Worm (Caenorhabditis elegans) whole organism, young adult: Measurements from ENCODE around the gene F20C5.5.

Source experiments
- attf-3 ChIP-seq: fragments of 200-800 bp; sonication (Bioruptor generic); conservative IDR thresholded peaks from 2 replicates; pipeline ENCODE4 v1.3.6; 2022; ENCODE audit warnings: missing genetic modification reagents, missing genetic modification characterization, missing compliant biosample characterization
- dpl-1 ChIP-seq: fragments of 150-350 bp; optimal IDR thresholded peaks from 2 replicates; lab custom pipeline; 2014; ENCODE audit warnings: missing biosample characterization, missing genetic modification reagents, missing genetic modification characterization
- hlh-12 ChIP-seq: sonication (generic microtip); optimal IDR thresholded peaks from 2 replicates; lab custom pipeline; 2016; ENCODE audit warnings: missing genetic modification characterization, missing compliant biosample characterization
- rpc-1 ChIP-seq, 2 experiments: fragments of 150-350 bp in 1 of 2; sonication (generic microtip) in 1 of 2; optimal IDR thresholded peaks; 2 replicates each; lab custom pipeline; 2014 to 2018; ENCODE audit warnings: missing biosample characterization in 1 of 2, missing genetic modification characterization in 1 of 2, missing genetic modification reagents in 1 of 2, missing genotype in 1 of 2
- sdz-38 ChIP-seq: sonication (generic microtip); optimal IDR thresholded peaks from 2 replicates; lab custom pipeline; 2016; ENCODE audit warnings: missing genotype, missing genetic modification characterization, missing compliant biosample characterization
- snpc-1.3 ChIP-seq: sonication (generic microtip); optimal IDR thresholded peaks from 2 replicates; lab custom pipeline; 2017; ENCODE audit warnings: missing genetic modification characterization, mild to moderate bottlenecking, missing compliant biosample characterization, antibody characterized with exemption, moderate library complexity, missing genotype, missing genetic modification reagents; ENCODE audit not compliant: insufficient read depth
- unc-62 ChIP-seq: fragments of 150-350 bp; optimal IDR thresholded peaks from 2 replicates; lab custom pipeline; 2014; ENCODE audit warnings: missing biosample characterization, missing genetic modification reagents, missing genetic modification characterization

- TF ChIP-seq snpc-1.3 (tag; lab: Kevin White, UChicago) (no peak), hlh-12 (tag; lab: Kevin White, UChicago) (no peak), dpl-1 (GFP tag; lab: Kevin White, UChicago) (no peak), unc-62 (GFP tag; lab: Kevin White, UChicago) (no peak), rpc-1 (optimal IDR thresholded peaks at IDR 0.05; lab: Kevin White, UChicago) (no peak), rpc-1 (tag; optimal IDR thresholded peaks at IDR 0.05; lab: Kevin White, UChicago) (no peak), sdz-38 (tag; lab: Kevin White, UChicago) (no peak), attf-3 (GFP tag; lab: Robert Waterston, UW) (no peak)
These were observed 44.2 kb upstream of the F20C5.5 start, which contains the start of gene exc-5 for ce11 chrIV:8813614-8814013.
